Fruit fly (Drosophila melanogaster) whole organism, prepupa: Measurements from ENCODE around the gene wapl.

Experiments
- Blimp-1 ChIP-seq: fragments of 200-800 bp; sonication (Bioruptor generic); optimal IDR thresholded peaks from 3 replicates; lab custom pipeline; 2017; ENCODE audit warnings: missing biosample characterization, missing genetic modification characterization, mild to moderate bottlenecking, moderate library complexity, missing genetic modification reagents
- CG10669 ChIP-seq: fragments of 200-800 bp; sonication (Bioruptor generic); optimal IDR thresholded peaks from 3 replicates; lab custom pipeline; 2018; ENCODE audit warnings: missing biosample characterization, mild to moderate bottlenecking, missing genetic modification characterization, moderate library complexity
- CG11294 ChIP-seq: fragments of 200-800 bp; sonication (Bioruptor generic); IDR thresholded peaks from 2 replicates; pipeline ENCODE4 v1.3.6; 2022; ENCODE audit warnings: missing biosample characterization, missing genetic modification characterization
- CG11762 ChIP-seq: fragments of 200-800 bp; sonication (Bioruptor generic); optimal IDR thresholded peaks from 3 replicates; lab custom pipeline; 2016; ENCODE audit warnings: missing biosample characterization, missing genetic modification characterization; ENCODE audit not compliant: insufficient read depth
- CG11902 ChIP-seq: fragments of 200-800 bp; sonication (Bioruptor generic); optimal IDR thresholded peaks from 3 replicates; lab custom pipeline; 2016; ENCODE audit warnings: missing biosample characterization, missing genetic modification characterization
- CG15336 ChIP-seq: fragments of 200-800 bp; sonication (Bioruptor generic); IDR thresholded peaks from 2 replicates; pipeline ENCODE4 v1.3.6; 2022; ENCODE audit warnings: missing biosample characterization, missing genetic modification characterization
- CG1621 ChIP-seq: fragments of 200-800 bp; sonication (Bioruptor generic); optimal IDR thresholded peaks from 3 replicates; lab custom pipeline; 2018; ENCODE audit warnings: missing biosample characterization, mild to moderate bottlenecking, missing genetic modification characterization
- CG16779 ChIP-seq: fragments of 200-800 bp; sonication (Bioruptor generic); optimal IDR thresholded peaks from 3 replicates; lab custom pipeline; 2017; ENCODE audit warnings: missing biosample characterization, mild to moderate bottlenecking, missing genetic modification characterization
- CG31627 ChIP-seq: fragments of 200-800 bp; sonication (Bioruptor generic); optimal IDR thresholded peaks from 3 replicates; lab custom pipeline; 2016; ENCODE audit warnings: missing biosample characterization, missing genetic modification characterization
- CG6276 ChIP-seq: fragments of 200-800 bp; sonication (Bioruptor generic); optimal IDR thresholded peaks from 2 replicates; lab custom pipeline; 2017; ENCODE audit warnings: missing biosample characterization, mild to moderate bottlenecking, missing genetic modification characterization
- CG6792 ChIP-seq: fragments of 200-800 bp; sonication (Bioruptor generic); optimal IDR thresholded peaks from 3 replicates; lab custom pipeline; 2016; ENCODE audit warnings: missing biosample characterization, missing genetic modification characterization
- CG6808 ChIP-seq: fragments of 200-800 bp; sonication (Bioruptor generic); optimal IDR thresholded peaks from 3 replicates; lab custom pipeline; 2017; ENCODE audit warnings: missing biosample characterization, missing genetic modification characterization, mild to moderate bottlenecking, moderate library complexity, missing genetic modification reagents
- CG6854 ChIP-seq: fragments of 200-800 bp; sonication (Bioruptor generic); optimal IDR thresholded peaks from 2 replicates; lab custom pipeline; 2017; ENCODE audit warnings: missing biosample characterization, mild to moderate bottlenecking, missing genetic modification characterization
- CG8319 ChIP-seq: fragments of 200-800 bp; sonication (Bioruptor generic); optimal IDR thresholded peaks from 3 replicates; lab custom pipeline; 2016; ENCODE audit warnings: missing biosample characterization, missing genetic modification characterization
- CG8632 ChIP-seq: fragments of 200-800 bp; sonication (Bioruptor generic); optimal IDR thresholded peaks from 3 replicates; lab custom pipeline; 2016; ENCODE audit warnings: missing biosample characterization, missing genetic modification characterization
- CG9139 ChIP-seq: fragments of 200-800 bp; sonication (Bioruptor generic); optimal IDR thresholded peaks from 3 replicates; lab custom pipeline; 2017; ENCODE audit warnings: missing biosample characterization, mild to moderate bottlenecking, missing genetic modification characterization
- Eip75B ChIP-seq: fragments of 200-800 bp; sonication (Bioruptor generic); optimal IDR thresholded peaks from 3 replicates; lab custom pipeline; 2016; ENCODE audit warnings: missing biosample characterization, missing genetic modification characterization
- Eip78C ChIP-seq: fragments of 200-800 bp; sonication (Bioruptor generic); peaks from one replicate; lab custom pipeline; 2016; ENCODE audit warnings: missing biosample characterization, missing genetic modification characterization
- Eip93F ChIP-seq: fragments of 200-800 bp; sonication (Bioruptor generic); optimal IDR thresholded peaks from 2 replicates; lab custom pipeline; 2016; ENCODE audit warnings: missing biosample characterization, mild to moderate bottlenecking, missing genetic modification characterization
- Gug ChIP-seq: fragments of 200-800 bp; sonication (Bioruptor generic); IDR thresholded peaks from 2 replicates; pipeline ENCODE4 v1.3.6; 2022; ENCODE audit warnings: missing biosample characterization, missing genetic modification characterization
- Lpt ChIP-seq: fragments of 200-800 bp; sonication (Bioruptor generic); optimal IDR thresholded peaks from 3 replicates; lab custom pipeline; 2016; ENCODE audit warnings: missing biosample characterization, missing genetic modification characterization
- Met ChIP-seq: fragments of 200-800 bp; sonication (Bioruptor generic); optimal IDR thresholded peaks from 3 replicates; lab custom pipeline; 2016; ENCODE audit warnings: missing biosample characterization, missing genetic modification characterization
- OdsH ChIP-seq: fragments of 200-800 bp; sonication (Bioruptor generic); optimal IDR thresholded peaks from 3 replicates; lab custom pipeline; 2016; ENCODE audit warnings: missing biosample characterization, missing genetic modification characterization
- Smox ChIP-seq: fragments of 200-800 bp; sonication (Bioruptor generic); optimal IDR thresholded peaks from 3 replicates; lab custom pipeline; 2016; ENCODE audit warnings: missing biosample characterization, missing genetic modification characterization
- Sox102F ChIP-seq: fragments of 200-800 bp; sonication (Bioruptor generic); optimal IDR thresholded peaks from 2 replicates; lab custom pipeline; 2016; ENCODE audit warnings: missing biosample characterization, mild to moderate bottlenecking, missing genetic modification characterization
- Sox14 ChIP-seq: fragments of 200-800 bp; sonication (Bioruptor generic); optimal IDR thresholded peaks from 3 replicates; lab custom pipeline; 2016; ENCODE audit warnings: missing biosample characterization, missing genetic modification characterization
- cyc ChIP-seq: fragments of 200-800 bp; sonication (Bioruptor generic); optimal IDR thresholded peaks from 3 replicates; lab custom pipeline; 2016; ENCODE audit warnings: missing biosample characterization, missing genetic modification characterization
- dac ChIP-seq: fragments of 200-800 bp; sonication (Bioruptor generic); optimal IDR thresholded peaks from 2 replicates; lab custom pipeline; 2017; ENCODE audit warnings: missing biosample characterization, mild to moderate bottlenecking, missing genetic modification characterization
- dsx ChIP-seq: fragments of 200-800 bp; optimal IDR thresholded peaks from 3 replicates; lab custom pipeline; 2019; ENCODE audit warnings: missing biosample characterization, mild to moderate bottlenecking, missing genetic modification characterization, moderate library complexity; ENCODE audit not compliant: poor library complexity, severe bottlenecking
- eg ChIP-seq: fragments of 200-800 bp; sonication (Bioruptor generic); IDR thresholded peaks from 3 replicates; pipeline ENCODE4 v1.3.6; 2022; ENCODE audit warnings: missing biosample characterization, missing genetic modification characterization
- fd85E ChIP-seq: fragments of 200-800 bp; sonication (Bioruptor generic); optimal IDR thresholded peaks from 3 replicates; lab custom pipeline; 2016; ENCODE audit warnings: missing biosample characterization, missing genetic modification characterization
- fkh ChIP-seq: fragments of 200-800 bp; sonication (Bioruptor generic); optimal IDR thresholded peaks from 3 replicates; lab custom pipeline; 2017; ENCODE audit warnings: missing biosample characterization, mild to moderate bottlenecking, missing genetic modification characterization, moderate library complexity
- net ChIP-seq: fragments of 200-800 bp; sonication (Bioruptor generic); optimal IDR thresholded peaks from 3 replicates; lab custom pipeline; 2016; ENCODE audit warnings: missing biosample characterization, missing genetic modification characterization
- pdm3 ChIP-seq: fragments of 200-800 bp; sonication (Bioruptor generic); optimal IDR thresholded peaks from 3 replicates; lab custom pipeline; 2016; ENCODE audit warnings: missing biosample characterization, missing genetic modification characterization
- salr ChIP-seq, 2 experiments: fragments of 200-800 bp; sonication (Bioruptor generic); optimal IDR thresholded peaks; 3 replicates each; lab custom pipeline; 2016 to 2018; ENCODE audit warnings: missing biosample characterization in 2 of 2, missing genetic modification characterization in 2 of 2, mild to moderate bottlenecking in 1 of 2
- spab ChIP-seq: fragments of 200-800 bp; sonication (Bioruptor generic); optimal IDR thresholded peaks from 2 replicates; lab custom pipeline; 2017; ENCODE audit warnings: missing biosample characterization, mild to moderate bottlenecking, missing genetic modification characterization, missing genetic modification reagents
- svp ChIP-seq: fragments of 200-800 bp; sonication (Bioruptor generic); peaks from one replicate; lab custom pipeline; 2016; ENCODE audit warnings: missing biosample characterization, missing genetic modification characterization
- topi ChIP-seq: fragments of 200-800 bp; sonication (Bioruptor generic); optimal IDR thresholded peaks from 3 replicates; lab custom pipeline; 2016; ENCODE audit warnings: missing biosample characterization, missing genetic modification characterization
- vri ChIP-seq: fragments of 200-800 bp; sonication (Bioruptor generic); optimal IDR thresholded peaks from 3 replicates; lab custom pipeline; 2016; ENCODE audit warnings: missing biosample characterization, mild to moderate bottlenecking, missing genetic modification characterization

Gene wapl

dm6 chrX:2123965-2124688 lies 34.7 kb downstream of the wapl start (continued):
- peak; percentile 74 for TF ChIP-seq pdm3 (GFP tag; lab: Kevin White, UChicago)
- peak; percentile 82 for TF ChIP-seq CG6792 (GFP tag; lab: Kevin White, UChicago)
- TF ChIP-seq CG15336 = peak; percentile 86
- peak; percentile 43 for TF ChIP-seq fd85E (GFP tag; lab: Kevin White, UChicago)
- peak; percentile 77 for TF ChIP-seq CG10669
- TF ChIP-seq Lpt (GFP tag; lab: Kevin White, UChicago) = peak; percentile 87
- peak; percentile 95 for TF ChIP-seq CG6276 (GFP tag; lab: Kevin White, UChicago)
- TF ChIP-seq dsx = peak; percentile 80
- peak; percentile 86 for TF ChIP-seq spab
- peak; percentile 82 for TF ChIP-seq CG6808 (GFP tag; lab: Kevin White, UChicago)
- TF ChIP-seq CG11762 (GFP tag; lab: Kevin White, UChicago) = peak; percentile 88
- TF ChIP-seq dac (GFP tag; lab: Kevin White, UChicago) = peak; percentile 76
- TF ChIP-seq CG8319 = peak; percentile 69
- peak; percentile 85 for TF ChIP-seq CG11902 (GFP tag; lab: Kevin White, UChicago)
- TF ChIP-seq Sox14 (GFP tag; lab: Kevin White, UChicago) = peak; percentile 11
- peak; percentile 95 for TF ChIP-seq CG8632 (GFP tag; lab: Kevin White, UChicago)
- peak; percentile 83 for TF ChIP-seq OdsH (GFP tag; lab: Kevin White, UChicago)
- TF ChIP-seq Eip93F (GFP tag; lab: Kevin White, UChicago) = peak; percentile 33
- TF ChIP-seq eg (GFP tag; lab: Robert Waterston, UW) = peak; percentile 92
- TF ChIP-seq CG16779 = peak; percentile 84
- peak; percentile 89 for TF ChIP-seq svp (GFP tag; lab: Kevin White, UChicago)
- peak; percentile 85 for TF ChIP-seq CG9139
- TF ChIP-seq vri (GFP tag; lab: Kevin White, UChicago) = peak; percentile 46
- peak; percentile 49 for TF ChIP-seq Sox102F (GFP tag; lab: Kevin White, UChicago)
- TF ChIP-seq Met (GFP tag; lab: Kevin White, UChicago) = peak; percentile 73
- TF ChIP-seq fkh (GFP tag; lab: Kevin White, UChicago) = peak; percentile 66
- peak; percentile 72 for TF ChIP-seq cyc (GFP tag; lab: Kevin White, UChicago)
- TF ChIP-seq Blimp-1 (GFP tag; lab: Kevin White, UChicago) = peak; percentile 83
- TF ChIP-seq Eip75B = peak; percentile 34
- peak; percentile 84 for TF ChIP-seq CG11294 (GFP tag; lab: Robert Waterston, UW)
- TF ChIP-seq topi (GFP tag; lab: Kevin White, UChicago) = peak; percentile 80
- peak; percentile 94 for TF ChIP-seq Eip78C (GFP tag; lab: Kevin White, UChicago)
- TF ChIP-seq CG1621 = peak; percentile 79
- peak; percentile 72 to 79 for TF ChIP-seq salr (GFP tag; optimal IDR thresholded peaks at IDR 0.05; lab: Kevin White, UChicago)
- TF ChIP-seq Smox (GFP tag; lab: Kevin White, UChicago) = peak; percentile 65
- TF ChIP-seq CG31627 (GFP tag; lab: Kevin White, UChicago) = peak; percentile 76
- peak; percentile 79 for TF ChIP-seq net (GFP tag; lab: Kevin White, UChicago)
- TF ChIP-seq Gug (GFP tag; lab: Robert Waterston, UW) = peak; percentile 75
- TF ChIP-seq CG6854 (GFP tag; lab: Kevin White, UChicago) = peak; percentile 85
